Fruit fly (Drosophila melanogaster): Measurements from ENCODE around the gene Npc2c.

Npc2c gene

dm6 chr3R:10079267-10079987 lies 19.4 kb downstream of the Npc2c start (continued):
- TF ChIP-seq CG4282 (GFP tag; optimal IDR thresholded peaks at IDR 0.05) (no peak), CG7987 (GFP tag; optimal IDR thresholded peaks at IDR 0.05) (no peak), Neu2 (GFP tag; optimal IDR thresholded peaks at IDR 0.05; ENCODE audit: borderline replicate concordance) (peak; percentile 3), kni (GFP tag; optimal IDR thresholded peaks at IDR 0.05) (no peak), Lim3 (GFP tag; IDR thresholded peaks at IDR 0.05) (no peak), Oli (tag; optimal IDR thresholded peaks at IDR 0.05) (peak; percentile 40), CG9437 (GFP tag; optimal IDR thresholded peaks at IDR 0.05) (no peak), CG8388 (GFP tag; optimal IDR thresholded peaks at IDR 0.05) (peak; percentile 34), sim (GFP tag; IDR thresholded peaks at IDR 0.05) (no peak), CoRest (tag; optimal IDR thresholded peaks at IDR 0.05) (no peak), CG3281 (GFP tag; optimal IDR thresholded peaks at IDR 0.05) (no peak), bcd (GFP tag; optimal IDR thresholded peaks at IDR 0.05) (no peak), en (GFP tag; optimal IDR thresholded peaks at IDR 0.05) (peak; percentile 2), HLHmδ (GFP tag; optimal IDR thresholded peaks at IDR 0.05) (no peak), p53 (GFP tag; optimal IDR thresholded peaks at IDR 0.05) (no peak), Doc3 (GFP tag; IDR thresholded peaks at IDR 0.05; ENCODE audit: partially characterized antibody) (no peak), stwl (tag; optimal IDR thresholded peaks at IDR 0.05) (no peak), h (optimal IDR thresholded peaks at IDR 0.05) (no peak), onecut (GFP tag; IDR thresholded peaks at IDR 0.05) (no peak), zfh2 (GFP tag; optimal IDR thresholded peaks at IDR 0.05) (no peak), CG4820 (GFP tag; optimal IDR thresholded peaks at IDR 0.05) (peak; percentile 15), CG16863 (GFP tag; optimal IDR thresholded peaks at IDR 0.05) (peak; percentile 2), CG8478 (optimal IDR thresholded peaks at IDR 0.05) (peak; percentile 21), CG16815 (GFP tag; optimal IDR thresholded peaks at IDR 0.05) (no peak), fru (optimal IDR thresholded peaks at IDR 0.05) (no peak), pros (GFP tag; optimal IDR thresholded peaks at IDR 0.05) (no peak), CG8290 (GFP tag; optimal IDR thresholded peaks at IDR 0.05) (no peak), CG8290 (tag; optimal IDR thresholded peaks at IDR 0.05) (no peak), Hr78 (GFP tag; optimal IDR thresholded peaks at IDR 0.05) (no peak), kah (GFP tag; optimal IDR thresholded peaks at IDR 0.05) (no peak), CG17568 (GFP tag; optimal IDR thresholded peaks at IDR 0.05) (no peak), CG12236 (GFP tag; optimal IDR thresholded peaks at IDR 0.05) (no peak), CG4404 (GFP tag; IDR thresholded peaks at IDR 0.05) (no peak), CG1024 (GFP tag; IDR thresholded peaks at IDR 0.05) (no peak), CG12155 (GFP tag; optimal IDR thresholded peaks at IDR 0.05) (no peak), sens-2 (GFP tag; IDR thresholded peaks at IDR 0.05) (no peak), CG10462 (GFP tag; optimal IDR thresholded peaks at IDR 0.05) (no peak), CG14050 (GFP tag; IDR thresholded peaks at IDR 0.05) (no peak), CG1602 (GFP tag; optimal IDR thresholded peaks at IDR 0.05) (peak; percentile 18), CG6791 (GFP tag; IDR thresholded peaks at IDR 0.05; ENCODE audit: partially characterized antibody) (no peak), NC2α (GFP tag; optimal IDR thresholded peaks at IDR 0.05) (no peak), ssp (GFP tag; IDR thresholded peaks at IDR 0.05) (0 out of 2 replicates have a peak, but pooled peaks have one; percentile 19), mirr (GFP tag; optimal IDR thresholded peaks at IDR 0.05) (no peak), Kr (GFP tag; optimal IDR thresholded peaks at IDR 0.05) (no peak), CG1529 (GFP tag; optimal IDR thresholded peaks at IDR 0.05) (no peak), Mad (GFP tag; optimal IDR thresholded peaks at IDR 0.05) (no peak), CG11504 (tag; optimal IDR thresholded peaks at IDR 0.05) (peak; percentile 64), CTCF (GFP tag; optimal IDR thresholded peaks at IDR 0.05) (no peak), lmd (GFP tag; IDR thresholded peaks at IDR 0.05) (peak; percentile 28; the same call in 1 of the 2 replicates), zf30C (GFP tag; optimal IDR thresholded peaks at IDR 0.05) (no peak), ewg (GFP tag; optimal IDR thresholded peaks at IDR 0.05) (peak; percentile 17), sd (tag; optimal IDR thresholded peaks at IDR 0.05) (no peak)

Data from whole organism, embryonic.